Worm (Caenorhabditis elegans) whole organism, dauer: ENCODE data around the gene folt-3.

Experiments used
- unc-62 ChIP-seq: sonication (generic microtip); optimal IDR thresholded peaks from 2 replicates; lab custom pipeline; 2017; ENCODE audit warnings: missing biosample characterization, missing genetic modification reagents, missing genetic modification characterization

folt-3 gene

DNA sequence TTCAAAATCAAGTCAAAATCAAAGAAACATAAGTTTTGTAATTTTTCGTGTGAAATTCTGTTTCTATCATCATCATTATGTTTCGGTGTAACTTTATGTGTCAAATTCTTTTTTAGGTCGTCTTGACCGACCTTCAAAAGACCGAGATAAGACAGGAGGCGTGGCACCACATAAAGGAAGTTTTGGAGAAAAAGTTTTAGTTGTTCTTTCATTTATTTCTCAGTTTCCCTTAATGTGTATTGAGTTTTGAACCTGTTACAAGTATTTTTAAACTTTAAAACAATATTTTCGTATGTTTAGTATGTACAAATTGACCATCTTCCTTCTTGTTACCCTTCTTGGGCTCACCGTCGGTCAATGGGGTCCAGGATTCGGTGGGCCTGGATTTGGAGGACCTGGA lies 15.1 kb upstream of the folt-3 start, which contains the start of gene grsp-4:
TSS of gene grsp-4 (plus strand) at position 301 of the 400 bp plus-strand sequence.
- TF ChIP-seq unc-62, result no peak

DNA sequence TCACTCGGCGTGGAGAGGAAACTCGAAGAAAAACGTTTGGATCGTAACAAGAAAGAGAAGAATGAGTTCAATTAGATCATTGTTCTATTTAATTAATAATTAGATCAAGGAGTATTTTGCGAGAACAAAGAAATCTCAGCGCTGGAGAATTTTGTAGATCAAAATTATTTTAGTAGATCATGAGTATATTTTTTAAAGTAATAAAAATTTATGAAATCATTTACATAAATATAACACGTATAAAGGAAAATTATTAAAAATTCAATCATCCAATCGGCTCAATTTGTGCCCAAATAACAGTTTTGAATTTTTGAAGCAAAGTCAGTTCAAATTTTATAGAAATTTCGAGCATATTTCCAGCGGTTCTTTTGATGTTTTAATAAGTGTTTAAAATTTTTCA lies 14.6 kb upstream of the folt-3 start, which contains the start of gene C50E3.13:
TSS of gene C50E3.13 (minus strand) at position 101 of the 400 bp plus-strand sequence.
- no peak for TF ChIP-seq unc-62

DNA sequence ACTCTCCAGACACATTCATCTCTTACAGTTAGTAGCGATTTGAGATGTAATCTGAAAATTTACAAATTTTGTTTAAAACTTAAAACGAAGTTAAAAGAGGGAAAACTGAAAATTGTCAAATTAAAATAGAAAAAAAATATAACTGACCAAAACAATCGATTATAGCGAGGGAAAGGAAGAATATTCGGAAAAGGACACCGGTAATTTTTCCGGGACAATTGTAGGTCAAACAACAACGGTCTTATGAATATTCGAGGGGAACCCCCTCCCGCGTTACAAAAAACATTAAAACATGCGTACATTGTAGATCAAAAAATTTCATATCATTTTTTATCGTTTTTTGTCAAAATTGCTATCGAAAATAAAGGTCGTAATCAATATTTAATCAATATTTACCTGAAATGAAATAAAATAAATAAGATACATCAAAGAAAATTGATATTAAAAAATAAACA lies 12.5 kb upstream of the folt-3 start, which contains the start of gene C50E3.12:
TSS of gene C50E3.12 (minus strand) at position 51 of the 455 bp plus-strand sequence.
- TF ChIP-seq unc-62, result no peak

DNA sequence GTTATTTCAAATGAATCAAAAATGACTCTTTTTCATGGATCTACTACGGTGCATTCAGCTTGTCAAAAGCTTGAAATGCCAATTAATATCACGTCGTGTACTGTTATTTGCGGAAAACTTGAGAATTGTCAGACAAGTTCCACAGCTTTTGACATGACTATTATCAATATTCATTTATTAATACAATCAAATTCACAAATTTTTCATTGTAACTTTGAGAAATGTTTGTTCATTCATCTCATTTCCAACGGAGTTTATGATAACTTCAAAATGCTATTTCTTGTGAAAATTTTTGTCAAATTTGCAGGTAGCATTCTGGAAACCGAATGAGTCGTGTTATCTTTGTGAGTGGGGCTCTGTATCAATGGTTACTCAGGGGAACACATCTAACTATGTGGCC lies 8.6 kb upstream of the folt-3 start, which contains the start of gene C50E3.15:
TSS of gene C50E3.15 (plus strand) at position 301 of the 400 bp plus-strand sequence.
- TF ChIP-seq unc-62, result no peak

DNA sequence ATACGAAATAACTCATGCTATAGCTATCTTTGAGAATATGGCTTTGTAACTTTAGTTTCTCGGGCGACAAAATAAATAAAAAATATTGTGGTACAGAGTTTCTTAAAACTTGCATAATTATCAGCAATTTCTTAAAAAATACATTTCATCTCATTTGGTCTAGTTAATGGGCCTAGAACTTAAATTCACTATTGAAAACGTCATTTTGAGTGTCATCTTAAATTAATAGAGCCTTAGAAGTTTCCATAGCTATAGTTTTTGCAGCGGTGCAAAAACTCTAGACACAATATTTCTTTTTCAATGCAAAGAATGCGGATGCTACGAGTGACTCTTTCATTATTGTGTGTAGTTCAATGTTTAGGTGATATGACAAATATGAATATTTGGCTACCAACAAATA lies 2.5 kb upstream of the folt-3 start, which contains the start of gene clec-215:
TSS of gene clec-215 (plus strand) at position 301 of the 400 bp plus-strand sequence.
- no peak for TF ChIP-seq unc-62

DNA sequence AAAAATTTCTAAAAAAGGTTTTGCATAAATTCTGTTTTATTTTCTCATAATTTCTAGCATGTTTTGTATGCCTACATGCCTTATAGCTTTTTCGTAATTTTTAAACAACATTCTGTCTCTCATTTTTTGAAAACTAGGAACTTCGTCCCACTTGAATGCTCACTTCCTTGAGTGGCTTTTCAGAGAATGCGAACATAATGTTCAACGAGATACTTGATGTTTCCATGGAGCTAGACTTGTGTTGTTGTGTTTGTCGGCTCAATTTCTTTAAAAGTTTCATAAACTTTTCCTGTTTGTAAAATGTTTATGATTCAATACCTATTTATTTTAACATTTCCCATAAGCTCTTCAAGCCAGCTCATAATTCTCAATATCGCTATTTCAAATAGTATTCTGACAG lies 4.7 kb downstream of the folt-3 start, which contains the start of gene clec-213:
TSS of gene clec-213 (plus strand) at position 301 of the 400 bp plus-strand sequence.
- no peak for TF ChIP-seq unc-62

DNA sequence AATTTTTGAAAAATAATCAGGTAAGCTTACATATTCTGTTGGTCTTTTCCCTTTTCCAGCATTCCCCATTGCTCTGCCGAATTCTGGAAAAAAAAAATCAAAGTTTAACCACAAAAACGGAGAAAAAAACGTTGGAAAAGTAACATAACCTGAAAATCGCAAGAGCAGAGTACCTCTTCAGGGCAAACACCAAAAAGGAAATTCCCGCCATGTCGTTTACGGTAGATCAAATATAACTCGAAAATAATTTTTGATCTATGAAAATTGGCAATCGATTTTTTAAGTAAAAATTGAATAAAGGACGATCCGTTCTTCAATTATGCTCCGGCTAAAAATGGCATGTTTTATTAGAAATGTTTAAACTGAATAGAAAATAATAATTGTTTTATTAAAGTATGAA lies 6.1 kb downstream of the folt-3 start, which contains the start of gene C50E3.11:
TSS of gene C50E3.11 (minus strand) at position 83 of the 400 bp plus-strand sequence.
- TF ChIP-seq unc-62, result no peak

DNA sequence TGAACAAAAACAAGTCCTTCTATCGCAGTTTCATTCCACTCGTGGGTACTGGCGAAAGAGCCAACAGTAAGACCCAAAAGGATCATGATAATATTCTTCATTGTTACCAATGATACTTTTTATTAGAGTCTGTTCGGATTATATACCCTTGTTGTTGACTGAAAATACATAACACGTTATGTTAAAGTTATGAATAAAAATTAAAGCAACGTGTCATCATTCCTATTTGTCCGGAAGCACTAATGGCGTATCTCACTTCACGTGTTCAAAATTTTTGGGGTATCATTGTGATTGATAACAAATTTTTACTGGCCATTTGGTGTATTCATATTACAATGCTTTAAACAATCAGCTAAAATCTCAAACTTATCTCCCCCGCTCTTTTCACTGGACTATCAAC lies 8.1 kb downstream of the folt-3 start, which contains the start of gene scl-26:
TSS of gene scl-26 (minus strand) at position 101 of the 400 bp plus-strand sequence.
- TF ChIP-seq unc-62, result no peak

DNA sequence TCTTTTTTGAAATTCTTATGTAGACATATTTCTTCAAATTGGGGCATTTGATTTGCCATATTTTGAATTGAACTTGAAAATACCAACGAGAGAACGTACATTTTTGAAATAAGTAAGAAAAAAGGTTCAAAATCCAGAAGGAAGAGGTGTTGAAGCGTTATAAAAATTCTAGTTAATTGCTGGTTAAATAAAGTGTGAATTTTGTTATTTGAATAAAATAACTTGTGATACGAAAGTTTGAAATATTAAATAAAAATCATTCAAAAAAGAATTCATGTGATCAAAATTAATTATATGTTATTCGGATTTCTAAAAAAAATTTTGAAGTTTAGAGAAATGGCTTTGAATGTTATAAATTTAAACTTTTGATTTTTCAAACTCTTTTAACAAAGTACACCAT lies 9.4 kb downstream of the folt-3 start, which contains the start of gene C50E3.9:
TSS of gene C50E3.9 (minus strand) at position 101 of the 400 bp plus-strand sequence.
- TF ChIP-seq unc-62, result no peak

DNA sequence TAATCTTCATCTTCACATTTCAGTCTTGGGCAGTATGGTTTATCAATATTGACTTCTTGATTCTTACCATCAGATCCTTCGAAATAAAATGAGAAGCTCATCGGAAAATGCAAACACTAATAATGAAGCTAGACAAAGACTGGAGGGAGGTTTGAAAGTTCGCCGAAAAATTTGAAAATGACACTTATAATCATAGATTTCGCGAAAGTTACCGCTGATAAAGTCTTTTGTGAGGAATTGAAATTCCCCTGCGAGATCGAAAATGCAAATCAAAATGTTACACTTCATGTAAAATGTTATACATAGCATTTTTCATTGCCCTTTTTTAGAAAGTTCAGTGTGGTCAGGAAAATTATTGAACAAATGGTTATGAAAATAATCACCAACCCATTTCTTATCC lies 11.3 kb downstream of the folt-3 start, which contains the start of gene C50E3.7:
TSS of gene C50E3.7 (minus strand) at position 101 of the 400 bp plus-strand sequence.
- no peak for TF ChIP-seq unc-62

DNA sequence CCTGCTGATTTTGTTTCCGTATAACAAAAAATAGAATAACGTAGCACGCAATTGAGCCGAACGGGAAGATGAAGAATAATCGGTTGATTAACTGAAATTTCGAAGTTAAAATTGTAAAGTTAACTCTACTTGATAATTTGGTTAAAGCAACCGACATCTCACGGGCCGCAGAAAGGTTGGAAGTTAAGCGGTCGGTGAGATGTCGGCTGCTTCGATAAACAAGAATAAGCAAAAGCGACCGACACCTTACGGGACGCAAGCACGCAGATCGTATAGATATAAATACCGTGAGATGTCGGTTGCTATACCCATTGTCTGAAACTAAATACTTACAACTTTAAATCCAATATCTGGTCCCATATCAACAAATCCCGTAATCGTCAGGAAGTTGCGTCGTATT lies 14.4 kb downstream of the folt-3 start:
- no peak for TF ChIP-seq unc-62

DNA sequence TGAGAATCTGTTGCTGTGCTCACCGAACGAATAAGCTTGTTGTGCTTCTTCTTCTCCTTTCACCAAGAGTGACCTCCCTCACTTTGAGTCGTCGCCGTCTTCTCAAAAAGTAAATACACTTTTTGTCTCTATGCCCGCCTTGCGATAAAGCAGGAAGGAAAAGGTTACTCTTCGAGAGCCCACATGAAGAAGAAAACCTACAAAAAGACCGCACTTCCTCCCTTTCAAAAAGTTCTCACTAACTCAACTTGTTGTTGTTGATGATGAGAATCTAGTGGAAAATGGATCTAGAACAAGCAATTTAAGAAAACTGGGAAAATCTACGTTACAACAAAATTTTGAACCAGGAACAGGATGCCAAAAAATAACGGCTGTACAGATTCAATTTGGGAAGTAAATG lies 19.1 kb downstream of the folt-3 start, which contains the start of gene C50E3.6:
TSS of gene C50E3.6 (minus strand) at position 101 of the 400 bp plus-strand sequence.
- TF ChIP-seq unc-62, result no peak

DNA sequence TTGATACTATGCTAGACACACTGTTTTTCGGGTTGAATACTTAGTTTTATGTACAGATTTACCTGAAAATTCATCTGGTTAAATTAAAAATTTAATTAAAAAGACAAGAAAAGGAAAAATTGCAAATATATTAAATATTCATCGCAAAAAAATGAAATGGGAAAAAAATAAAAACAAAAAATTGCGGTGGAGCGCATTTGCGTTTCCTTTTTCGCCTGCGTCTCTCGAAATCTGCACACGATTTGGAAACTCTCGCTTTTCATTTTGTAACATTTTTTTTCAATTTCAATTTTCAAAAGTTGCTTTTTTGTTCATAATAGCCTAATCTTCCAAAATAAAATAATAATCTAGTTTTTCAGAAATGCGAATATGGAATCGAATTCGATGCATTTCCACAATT lies 21.9 kb downstream of the folt-3 start, which contains the start of the genes F19F10.11 and C50E3.5:
TSS of gene F19F10.11 (minus strand) at position 68 of the 400 bp plus-strand sequence.
TSS of gene C50E3.5 (plus strand) at position 360 of the 400 bp plus-strand sequence.
- no peak for TF ChIP-seq unc-62

DNA sequence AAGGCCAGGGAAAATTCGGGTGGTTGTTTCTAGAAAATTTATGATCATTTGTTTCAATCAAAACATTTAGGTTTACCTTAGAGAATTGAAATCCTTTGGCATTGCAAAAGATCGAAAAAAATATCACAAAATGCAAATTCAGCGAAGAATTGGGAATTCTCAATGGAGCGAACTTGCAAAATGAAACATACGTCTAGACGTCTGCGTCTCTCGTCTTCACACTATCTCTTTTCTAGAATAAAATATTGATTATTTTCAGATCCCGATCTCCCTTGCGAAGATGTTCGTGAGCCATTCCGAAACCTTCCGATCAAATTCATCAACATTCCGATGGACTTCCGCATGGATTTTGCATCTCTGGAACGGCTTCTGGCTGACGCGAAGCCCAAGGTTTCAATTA lies 29.2 kb downstream of the folt-3 start, which contains the start of gene ets-6:
TSS of gene ets-6 (minus strand) at position 169 of the 400 bp plus-strand sequence.
- TF ChIP-seq unc-62, result no peak

DNA sequence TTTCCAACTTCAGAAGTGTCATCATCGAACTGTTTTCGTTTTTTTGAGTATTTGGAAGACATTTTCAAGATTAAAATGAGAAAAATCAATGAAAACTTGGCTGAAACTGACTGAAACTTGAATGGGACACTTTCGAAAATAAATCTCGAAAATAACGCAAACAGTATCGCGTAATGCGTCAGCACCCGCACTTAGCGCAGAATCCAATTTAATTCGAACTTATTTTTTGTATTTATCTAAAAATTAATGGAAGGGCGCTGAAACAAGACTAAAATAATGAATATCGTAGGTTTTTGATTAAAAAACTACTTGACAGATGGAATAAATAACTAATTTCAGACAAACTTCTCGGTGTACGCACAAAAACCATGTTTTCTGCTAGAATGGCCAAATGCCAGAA lies 34.0 kb downstream of the folt-3 start, which contains the start of the genes snu-66 and ints-9:
TSS of gene snu-66 (minus strand) at position 108 of the 400 bp plus-strand sequence.
TSS of gene ints-9 (plus strand) at position 240 of the 400 bp plus-strand sequence.
- TF ChIP-seq unc-62, result no peak

DNA sequence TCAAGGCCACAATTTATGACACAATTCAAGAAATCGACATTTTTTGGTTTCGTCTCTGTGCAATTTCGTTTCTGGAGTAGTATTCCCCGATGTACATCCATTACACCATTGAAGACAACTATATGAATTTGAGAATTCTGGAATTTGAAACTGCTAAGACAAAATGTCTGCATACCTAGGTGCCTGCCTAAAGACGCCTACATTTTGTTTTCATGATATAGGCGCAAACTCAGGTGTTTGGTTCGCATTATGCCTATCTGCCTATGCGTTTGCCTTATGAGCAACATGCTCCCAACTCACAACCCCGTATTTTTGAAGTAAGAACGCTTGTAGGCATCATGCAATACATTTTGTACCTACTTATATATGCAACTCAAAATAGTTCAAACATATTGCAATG lies 38.6 kb downstream of the folt-3 start, which contains the start of gene F19F10.14:
TSS of gene F19F10.14 (minus strand) at position 101 of the 400 bp plus-strand sequence.
- TF ChIP-seq unc-62, result no peak

DNA sequence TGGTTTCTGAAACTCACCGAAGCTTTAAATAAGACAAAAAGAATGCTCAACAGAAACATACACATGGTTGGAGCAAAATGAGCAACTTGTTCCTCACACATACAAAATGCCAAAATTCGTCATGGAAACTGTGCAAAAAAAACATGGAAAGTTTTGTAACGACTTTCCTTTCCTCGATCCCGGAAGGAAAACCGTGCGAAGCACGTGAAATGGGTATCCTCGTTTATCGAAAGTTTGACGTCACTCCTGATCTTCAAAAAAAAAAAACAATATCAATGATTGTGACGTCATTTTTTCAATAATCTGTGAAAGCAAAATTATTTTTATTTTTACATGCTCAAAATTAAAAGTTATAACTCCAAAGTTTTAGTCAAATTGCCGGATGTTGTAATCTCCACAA lies 39.3 kb downstream of the folt-3 start, which contains the start of gene clec-212:
TSS of gene clec-212 (minus strand) at position 101 of the 400 bp plus-strand sequence.
- TF ChIP-seq unc-62, result no peak
